Worm (Caenorhabditis elegans) whole organism, mixed stage, embryonic: ENCODE measurements around the gene Y116A8C.469.

Experiments used
- blmp-1 ChIP-seq: fragments of 150-350 bp; optimal IDR thresholded peaks from 2 replicates; lab custom pipeline; 2014; ENCODE audit warnings: missing biosample characterization, missing genetic modification characterization
- elt-1 ChIP-seq: sonication (generic microtip); optimal IDR thresholded peaks from 2 replicates; lab custom pipeline; 2017; ENCODE audit warnings: missing genetic modification characterization, mild to moderate bottlenecking, missing compliant biosample characterization, antibody characterized with exemption, moderate library complexity, borderline replicate concordance; ENCODE audit not compliant: insufficient read depth
- lsy-2 ChIP-seq: fragments of 150-350 bp; optimal IDR thresholded peaks from 2 replicates; lab custom pipeline; 2014; ENCODE audit warnings: missing biosample characterization, missing genetic modification characterization
- nhr-237 ChIP-seq: fragments of 150-350 bp; optimal IDR thresholded peaks from 2 replicates; lab custom pipeline; 2014; ENCODE audit warnings: missing biosample characterization, missing genetic modification characterization
- pha-4 ChIP-seq: fragments of 150-350 bp; optimal IDR thresholded peaks from 2 replicates; lab custom pipeline; 2018; ENCODE audit warnings: missing biosample characterization, missing genetic modification reagents, missing genetic modification characterization
- sptf-1 ChIP-seq: sonication (generic microtip); optimal IDR thresholded peaks from 2 replicates; lab custom pipeline; 2017; ENCODE audit warnings: mild to moderate bottlenecking, missing genetic modification characterization, moderate library complexity, missing compliant biosample characterization
- unc-39 ChIP-seq: fragments of 150-350 bp; optimal IDR thresholded peaks from 2 replicates; lab custom pipeline; 2014; ENCODE audit warnings: missing biosample characterization, missing genetic modification characterization
- unc-62 ChIP-seq: fragments of 150-350 bp; optimal IDR thresholded peaks from 2 replicates; lab custom pipeline; 2014; ENCODE audit warnings: missing biosample characterization, missing genetic modification reagents, missing genetic modification characterization

DNA sequence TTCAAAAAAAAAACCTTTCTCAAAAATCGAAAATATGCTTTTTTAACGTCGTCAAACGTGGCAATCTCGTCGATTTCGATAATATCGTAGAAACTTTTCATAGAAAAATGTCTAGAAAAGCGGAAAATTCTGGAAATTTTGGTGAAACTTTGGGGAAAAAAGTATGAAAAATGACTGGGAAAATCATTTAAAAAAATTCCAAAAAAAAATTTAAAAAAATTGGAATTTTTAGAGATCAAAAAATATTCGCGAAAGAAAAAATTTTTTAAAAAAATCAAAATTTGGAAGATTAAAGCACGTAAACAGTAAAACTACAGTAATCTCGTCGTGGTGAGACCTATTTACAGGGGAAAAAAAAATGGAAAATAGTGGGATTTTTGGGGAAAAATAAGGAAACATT is 21.3 kb upstream of the Y116A8C.469 start, which contains the start of gene Y116A8C.10:
- no peak for TF ChIP-seq unc-39 (tag; lab: Kevin White, UChicago)
- no peak for TF ChIP-seq nhr-237
- no peak for TF ChIP-seq unc-62
- no peak for TF ChIP-seq lsy-2 (tag; lab: Kevin White, UChicago)
- no peak for TF ChIP-seq elt-1 (tag; lab: Kevin White, UChicago)
- no peak for TF ChIP-seq pha-4
- TF ChIP-seq blmp-1 = no peak
- no peak for TF ChIP-seq sptf-1
